Worm (Caenorhabditis elegans): ENCODE results near the gene C47E8.3.

C47E8.3 gene

ce11 chrV:14680014-14680413 is at the start of gene C47E8.3:
Gene C47E8.3, plus strand, starts transcription at chrV:14680314.
- no peak for TF ChIP-seq odd-2 (tag; optimal IDR thresholded peaks at IDR 0.05)
- TF ChIP-seq ceh-14 (tag; optimal IDR thresholded peaks at IDR 0.05): no peak
- no peak for TF ChIP-seq ceh-19 (GFP tag; optimal IDR thresholded peaks at IDR 0.05)
- TF ChIP-seq pros-1 (tag; optimal IDR thresholded peaks at IDR 0.05): no peak
- TF ChIP-seq pha-4 (tag; optimal IDR thresholded peaks at IDR 0.05): no peak
- TF ChIP-seq ttx-3 (tag; optimal IDR thresholded peaks at IDR 0.05): no peak
- no peak for TF ChIP-seq ztf-16 (tag; optimal IDR thresholded peaks at IDR 0.05)
- TF ChIP-seq ceh-45 (GFP tag; IDR thresholded peaks at IDR 0.05): no peak
- no peak for TF ChIP-seq ceh-24 (tag; optimal IDR thresholded peaks at IDR 0.05)
- no peak for TF ChIP-seq ceh-22 (tag; optimal IDR thresholded peaks at IDR 0.05)
- TF ChIP-seq elt-2 (tag; optimal IDR thresholded peaks at IDR 0.05): no peak
- no peak for TF ChIP-seq ets-4 (tag; optimal IDR thresholded peaks at IDR 0.05)
- TF ChIP-seq eyg-1 (tag; optimal IDR thresholded peaks at IDR 0.05): no peak
- TF ChIP-seq lim-6 (tag; optimal IDR thresholded peaks at IDR 0.05): no peak
- TF ChIP-seq ceh-6 (GFP tag; optimal IDR thresholded peaks at IDR 0.05): no peak
- TF ChIP-seq fkh-10 (GFP tag; optimal IDR thresholded peaks at IDR 0.05): no peak
- TF ChIP-seq ceh-31 (tag; optimal IDR thresholded peaks at IDR 0.05): no peak

ce11 chrV:14631588-14631987 is 48.5 kb upstream of the C47E8.3 start, which contains the start of gene F43D2.3:
Gene F43D2.3, plus strand, starts transcription at chrV:14631888.
- no peak for TF ChIP-seq dmd-4 (tag; optimal IDR thresholded peaks at IDR 0.05; ENCODE audit: borderline replicate concordance)
- TF ChIP-seq ref-2 (tag; optimal IDR thresholded peaks at IDR 0.05): no peak
- TF ChIP-seq tbx-2 (tag; optimal IDR thresholded peaks at IDR 0.05): no peak
- TF ChIP-seq C38D4.7 (GFP tag; optimal IDR thresholded peaks at IDR 0.05): no peak
- TF ChIP-seq ttx-3 (tag; optimal IDR thresholded peaks at IDR 0.05): no peak
- TF ChIP-seq Y22D7AL.16 (tag; optimal IDR thresholded peaks at IDR 0.05): no peak
- TF ChIP-seq rnt-1 (tag; optimal IDR thresholded peaks at IDR 0.05): no peak
- no peak for TF ChIP-seq pha-2 (tag; optimal IDR thresholded peaks at IDR 0.05)
- no peak for TF ChIP-seq unc-55 (GFP tag; optimal IDR thresholded peaks at IDR 0.05)
- no peak for TF ChIP-seq ama-1 (optimal IDR thresholded peaks at IDR 0.05)
- TF ChIP-seq K09A11.1 (tag; optimal IDR thresholded peaks at IDR 0.05; ENCODE audit: insufficient read depth): no peak
- no peak for TF ChIP-seq ceh-22 (tag; optimal IDR thresholded peaks at IDR 0.05)
- TF ChIP-seq ahr-1 (tag; optimal IDR thresholded peaks at IDR 0.05): no peak
- TF ChIP-seq ceh-45 (GFP tag; IDR thresholded peaks at IDR 0.05): no peak
- no peak for TF ChIP-seq K02D7.2 (tag; optimal IDR thresholded peaks at IDR 0.05)
- TF ChIP-seq lin-11 (tag; optimal IDR thresholded peaks at IDR 0.05): no peak
- no peak for TF ChIP-seq odd-2 (tag; optimal IDR thresholded peaks at IDR 0.05)

ce11 chrV:14633319-14633718 is 46.8 kb upstream of the C47E8.3 start:
- no peak for TF ChIP-seq hlh-15 (tag; optimal IDR thresholded peaks at IDR 0.05)
- no peak for TF ChIP-seq che-1 (tag; optimal IDR thresholded peaks at IDR 0.05)
- TF ChIP-seq ceh-31 (tag; optimal IDR thresholded peaks at IDR 0.05): no peak
- no peak for TF ChIP-seq sdc-2 (tag; optimal IDR thresholded peaks at IDR 0.05)
- TF ChIP-seq ceh-48 (tag; optimal IDR thresholded peaks at IDR 0.05): no peak
- TF ChIP-seq ceh-19 (GFP tag; optimal IDR thresholded peaks at IDR 0.05): no peak
- no peak for TF ChIP-seq ceh-22 (tag; optimal IDR thresholded peaks at IDR 0.05)
- no peak for TF ChIP-seq madf-2 (tag; optimal IDR thresholded peaks at IDR 0.05)
- no peak for TF ChIP-seq ets-4 (tag; optimal IDR thresholded peaks at IDR 0.05)
- no peak for TF ChIP-seq odd-2 (tag; optimal IDR thresholded peaks at IDR 0.05)
- TF ChIP-seq ceh-2 (tag; optimal IDR thresholded peaks at IDR 0.05): no peak

- no peak for TF ChIP-seq pax-1 (tag; optimal IDR thresholded peaks at IDR 0.05)
- no peak for TF ChIP-seq hlh-15 (tag; optimal IDR thresholded peaks at IDR 0.05)
- no peak for TF ChIP-seq sox-4 (tag; optimal IDR thresholded peaks at IDR 0.05)
- TF ChIP-seq nhr-11 (tag; optimal IDR thresholded peaks at IDR 0.05): no peak
- TF ChIP-seq mec-3 (tag; optimal IDR thresholded peaks at IDR 0.05; ENCODE audit: borderline replicate concordance): no peak
- no peak for TF ChIP-seq pha-4 (tag; optimal IDR thresholded peaks at IDR 0.05)
- TF ChIP-seq odd-2 (tag; optimal IDR thresholded peaks at IDR 0.05): no peak
- no peak for TF ChIP-seq Y22D7AL.16 (tag; optimal IDR thresholded peaks at IDR 0.05)
These were observed 45.0 kb upstream of the C47E8.3 start, which contains the start of gene F43D2.6 for ce11 chrV:14635119-14635518. Gene F43D2.6, minus strand, starts transcription at chrV:14635180.
